Worm (Caenorhabditis elegans) whole organism, mixed stage, embryonic: Measurements from ENCODE around the gene F17H10.4.

Experiments
- M03D4.4 ChIP-seq: sonication (generic microtip); optimal IDR thresholded peaks from 2 replicates; lab custom pipeline; 2017; ENCODE audit warnings: mild to moderate bottlenecking, missing genetic modification characterization, missing compliant biosample characterization
- blmp-1 ChIP-seq: fragments of 150-350 bp; optimal IDR thresholded peaks from 2 replicates; lab custom pipeline; 2014; ENCODE audit warnings: missing biosample characterization, missing genetic modification characterization
- ceh-39 ChIP-seq: fragments of 150-350 bp; optimal IDR thresholded peaks from 2 replicates; lab custom pipeline; 2014; ENCODE audit warnings: missing biosample characterization, missing genetic modification characterization
- ces-1 ChIP-seq: fragments of 150-350 bp; optimal IDR thresholded peaks from 2 replicates; lab custom pipeline; 2014; ENCODE audit warnings: missing biosample characterization, missing genetic modification reagents, missing genetic modification characterization
- cnd-1 ChIP-seq: fragments of 200-800 bp; sonication (Bioruptor generic); optimal IDR thresholded peaks from 2 replicates; lab custom pipeline; 2018; ENCODE audit warnings: mild to moderate bottlenecking, missing genetic modification characterization, missing compliant biosample characterization
- drap-1 ChIP-seq: fragments of 200-800 bp; sonication (Bioruptor generic); optimal IDR thresholded peaks from 3 replicates; lab custom pipeline; 2018; ENCODE audit warnings: mild to moderate bottlenecking, missing genetic modification characterization, missing compliant biosample characterization
- elt-1 ChIP-seq: sonication (generic microtip); optimal IDR thresholded peaks from 2 replicates; lab custom pipeline; 2017; ENCODE audit warnings: missing genetic modification characterization, mild to moderate bottlenecking, missing compliant biosample characterization, antibody characterized with exemption, moderate library complexity, borderline replicate concordance; ENCODE audit not compliant: insufficient read depth
- flh-1 ChIP-seq: fragments of 200-800 bp; sonication (Bioruptor generic); optimal IDR thresholded peaks from 2 replicates; lab custom pipeline; 2018; ENCODE audit warnings: mild to moderate bottlenecking, missing genetic modification characterization, moderate library complexity, missing compliant biosample characterization
- ham-2 ChIP-seq: fragments of 200-800 bp; sonication (Bioruptor generic); optimal IDR thresholded peaks from 2 replicates; lab custom pipeline; 2018; ENCODE audit warnings: mild to moderate bottlenecking, missing genetic modification characterization, missing compliant biosample characterization
- hlh-1 ChIP-seq: fragments of 150-350 bp; optimal IDR thresholded peaks from 2 replicates; lab custom pipeline; 2014; ENCODE audit warnings: missing biosample characterization, missing genetic modification reagents, missing genetic modification characterization
- lin-13 ChIP-seq: fragments of 150-350 bp; optimal IDR thresholded peaks from 2 replicates; lab custom pipeline; 2014; ENCODE audit warnings: missing biosample characterization, missing genetic modification characterization
- lin-32 ChIP-seq: fragments of 200-800 bp; sonication (Bioruptor generic); optimal IDR thresholded peaks from 2 replicates; lab custom pipeline; 2018; ENCODE audit warnings: mild to moderate bottlenecking, missing genetic modification characterization, missing compliant biosample characterization
- lsy-2 ChIP-seq: fragments of 150-350 bp; optimal IDR thresholded peaks from 2 replicates; lab custom pipeline; 2014; ENCODE audit warnings: missing biosample characterization, missing genetic modification characterization
- mep-1 ChIP-seq: fragments of 150-350 bp; optimal IDR thresholded peaks from 2 replicates; lab custom pipeline; 2017; ENCODE audit warnings: missing biosample characterization, missing genetic modification reagents, missing genetic modification characterization, inconsistent platforms
- mls-2 ChIP-seq: sonication (generic microtip); optimal IDR thresholded peaks from 2 replicates; lab custom pipeline; 2016; ENCODE audit warnings: mild to moderate bottlenecking, missing genetic modification characterization, moderate library complexity, missing compliant biosample characterization
- nhr-12 ChIP-seq: fragments of 150-350 bp; optimal IDR thresholded peaks from 2 replicates; lab custom pipeline; 2014; ENCODE audit warnings: missing biosample characterization, missing genetic modification characterization
- nhr-2 ChIP-seq: fragments of 150-350 bp; optimal IDR thresholded peaks from 2 replicates; lab custom pipeline; 2014; ENCODE audit warnings: missing biosample characterization, missing genetic modification characterization
- nhr-237 ChIP-seq: fragments of 150-350 bp; optimal IDR thresholded peaks from 2 replicates; lab custom pipeline; 2014; ENCODE audit warnings: missing biosample characterization, missing genetic modification characterization
- nhr-28 ChIP-seq: fragments of 150-350 bp; optimal IDR thresholded peaks from 2 replicates; lab custom pipeline; 2014; ENCODE audit warnings: missing biosample characterization, missing genetic modification characterization
- nhr-76 ChIP-seq: sonication (generic microtip); optimal IDR thresholded peaks from 2 replicates; lab custom pipeline; 2017; ENCODE audit warnings: missing biosample characterization, missing genetic modification characterization
- pha-4 ChIP-seq: fragments of 150-350 bp; optimal IDR thresholded peaks from 2 replicates; lab custom pipeline; 2018; ENCODE audit warnings: missing biosample characterization, missing genetic modification reagents, missing genetic modification characterization
- sem-2 ChIP-seq: fragments of 200-800 bp; sonication (Bioruptor generic); optimal IDR thresholded peaks from 2 replicates; lab custom pipeline; 2018; ENCODE audit warnings: mild to moderate bottlenecking, missing genetic modification characterization, missing compliant biosample characterization
- snpc-4 ChIP-seq: fragments of 150-350 bp; optimal IDR thresholded peaks from 2 replicates; lab custom pipeline; 2014; ENCODE audit warnings: missing biosample characterization, missing genetic modification characterization
- sptf-1 ChIP-seq: sonication (generic microtip); optimal IDR thresholded peaks from 2 replicates; lab custom pipeline; 2017; ENCODE audit warnings: mild to moderate bottlenecking, missing genetic modification characterization, moderate library complexity, missing compliant biosample characterization
- tbx-8 ChIP-seq: fragments of 200-800 bp; sonication (Bioruptor generic); optimal IDR thresholded peaks from 2 replicates; lab custom pipeline; 2018; ENCODE audit warnings: mild to moderate bottlenecking, missing genetic modification characterization, moderate library complexity, missing compliant biosample characterization
- unc-120 ChIP-seq: sonication (generic microtip); optimal IDR thresholded peaks from 2 replicates; lab custom pipeline; 2017; ENCODE audit warnings: missing genetic modification characterization, missing compliant biosample characterization; ENCODE audit not compliant: poor library complexity, severe bottlenecking
- unc-39 ChIP-seq: fragments of 150-350 bp; optimal IDR thresholded peaks from 2 replicates; lab custom pipeline; 2014; ENCODE audit warnings: missing biosample characterization, missing genetic modification characterization
- unc-62 ChIP-seq: fragments of 150-350 bp; optimal IDR thresholded peaks from 2 replicates; lab custom pipeline; 2014; ENCODE audit warnings: missing biosample characterization, missing genetic modification reagents, missing genetic modification characterization
- zip-8 ChIP-seq: fragments of 150-350 bp; optimal IDR thresholded peaks from 2 replicates; lab custom pipeline; 2014; ENCODE audit warnings: missing biosample characterization, missing genetic modification characterization
- ztf-11 ChIP-seq: fragments of 150-350 bp; optimal IDR thresholded peaks from 2 replicates; lab custom pipeline; 2014; ENCODE audit warnings: missing biosample characterization, missing genetic modification characterization

F17H10.4 gene

DNA sequence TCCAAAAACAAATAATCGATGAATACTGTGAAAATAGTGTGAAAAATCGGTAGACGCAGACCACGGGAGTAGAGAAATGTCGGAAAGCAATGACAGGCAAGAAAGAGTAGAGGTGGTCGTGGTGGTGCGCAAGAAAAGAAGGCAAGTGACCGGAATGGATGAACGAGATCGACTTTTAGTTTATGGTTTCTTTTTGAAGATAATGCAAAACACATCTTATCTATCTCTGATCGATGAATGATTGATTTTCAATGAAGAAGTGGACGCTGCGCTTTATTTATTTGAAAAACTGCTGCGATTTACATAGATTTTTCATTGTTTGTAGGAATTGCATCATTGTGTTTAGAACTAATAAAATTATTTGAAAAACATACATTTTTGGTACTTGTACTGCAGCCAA is 6.4 kb downstream of the F17H10.4 start:
- no peak for TF ChIP-seq snpc-4 (tag; lab: Kevin White, UChicago)
- TF ChIP-seq elt-1 (tag; lab: Kevin White, UChicago), result peak; percentile 78

- TF ChIP-seq unc-120 (tag; lab: Kevin White, UChicago) (no peak), lin-32 (GFP tag; lab: Kevin White, UChicago) (no peak), flh-1 (GFP tag; lab: Kevin White, UChicago) (no peak), lin-13 (tag; lab: Kevin White, UChicago) (no peak), lsy-2 (tag; lab: Kevin White, UChicago) (no peak), ceh-39 (tag; lab: Kevin White, UChicago) (no peak), zip-8 (no peak)
These were observed 9.9 kb downstream of the F17H10.4 start for ce11 chrX:13116380-13116779.

ce11 chrX:13115694-13116093 is 10.6 kb downstream of the F17H10.4 start:
- no peak for TF ChIP-seq nhr-12 (tag; lab: Kevin White, UChicago)
- TF ChIP-seq, all 35 proteins: peak for 0

DNA sequence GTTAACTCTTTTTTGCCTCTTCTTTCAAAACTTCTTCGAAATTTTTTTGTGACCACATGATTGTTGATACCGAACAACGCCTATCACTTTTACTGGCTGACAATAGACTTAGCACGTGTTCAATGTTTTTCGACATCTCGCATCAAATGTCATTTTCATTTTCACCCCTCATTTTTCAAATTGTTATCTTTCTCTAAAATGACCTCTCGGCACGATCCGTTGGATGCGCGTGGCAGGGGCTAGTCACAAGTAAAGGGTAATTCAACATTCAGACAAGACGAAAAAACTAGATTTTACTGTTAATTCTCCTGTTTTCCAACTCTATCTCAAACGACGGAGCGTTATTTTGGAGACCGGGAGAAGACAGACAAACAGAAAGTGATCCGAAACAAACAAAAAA is 12.9 kb downstream of the F17H10.4 start, which contains the start of gene F17H10.2:
Gene F17H10.2, plus strand, starts transcription at position 316 of the 400 bp plus-strand sequence.
- no peak for TF ChIP-seq nhr-237 (tag; lab: Kevin White, UChicago)
- no peak for TF ChIP-seq zip-8
- no peak for TF ChIP-seq ztf-11
- no peak for TF ChIP-seq elt-1 (tag; lab: Kevin White, UChicago)
- TF ChIP-seq ces-1, result no peak
- TF ChIP-seq drap-1 (GFP tag; lab: Kevin White, UChicago), result no peak
- no peak for TF ChIP-seq lsy-2 (tag; lab: Kevin White, UChicago)
- TF ChIP-seq hlh-1, result no peak
- TF ChIP-seq snpc-4 (tag; lab: Kevin White, UChicago), result no peak
- TF ChIP-seq, all 35 proteins: peak for 0

DNA sequence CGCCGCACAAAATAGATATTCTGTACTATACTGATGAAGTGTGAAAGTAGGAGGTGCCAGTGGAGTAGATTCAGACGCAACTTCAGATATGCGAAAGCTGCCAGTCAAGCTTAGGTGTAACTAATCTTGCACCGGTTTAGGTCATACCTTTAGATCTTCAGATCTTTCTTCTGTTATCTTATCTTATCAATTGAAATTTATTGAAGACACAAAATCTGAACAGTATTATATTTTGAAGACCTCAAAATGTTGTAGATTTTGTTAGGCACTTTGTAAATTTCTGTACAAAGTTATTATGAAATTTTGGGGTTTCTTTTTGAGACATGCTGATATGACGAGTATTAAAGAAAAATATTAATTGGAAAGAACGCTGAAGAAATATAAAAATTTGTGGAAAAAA is 13.7 kb downstream of the F17H10.4 start:
- TF ChIP-seq M03D4.4 (tag; lab: Kevin White, UChicago) (no peak), unc-39 (tag; lab: Kevin White, UChicago) (no peak), blmp-1 (tag; lab: Kevin White, UChicago) (no peak), ztf-11 (no peak), unc-120 (tag; lab: Kevin White, UChicago) (no peak), pha-4 (tag; lab: Kevin White, UChicago) (no peak), snpc-4 (tag; lab: Kevin White, UChicago) (no peak), nhr-76 (tag; lab: Kevin White, UChicago) (no peak), lin-32 (GFP tag; lab: Kevin White, UChicago) (no peak), ham-2 (GFP tag; lab: Kevin White, UChicago) (no peak), sem-2 (GFP tag; lab: Kevin White, UChicago) (no peak), drap-1 (GFP tag; lab: Kevin White, UChicago) (no peak), sptf-1 (no peak), lin-13 (tag; lab: Kevin White, UChicago) (no peak), nhr-28 (tag; lab: Kevin White, UChicago) (no peak), mep-1 (tag; lab: Kevin White, UChicago) (no peak), cnd-1 (tag; lab: Kevin White, UChicago) (no peak), ces-1 (no peak)

DNA sequence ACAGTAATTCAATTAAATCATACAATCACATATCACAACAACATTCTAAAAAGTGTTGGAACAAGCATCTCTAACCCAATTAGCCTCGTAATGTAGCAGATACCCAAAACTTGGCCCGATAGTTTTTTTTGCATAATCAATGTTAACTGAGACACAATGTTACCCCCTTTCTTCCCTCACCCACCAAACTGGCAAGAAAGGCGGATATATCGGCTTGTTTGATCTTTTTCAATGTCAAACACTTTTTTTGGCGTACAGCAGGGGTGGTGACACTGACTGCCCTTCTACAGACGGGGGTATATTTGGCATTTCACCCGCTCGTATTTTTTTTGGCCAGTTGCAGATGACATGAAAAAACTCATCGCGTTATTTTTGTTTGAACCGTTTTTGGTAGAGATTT is 16.3 kb downstream of the F17H10.4 start:
- TF ChIP-seq nhr-28 (tag; lab: Kevin White, UChicago), result no peak
- TF ChIP-seq nhr-76 (tag; lab: Kevin White, UChicago), result no peak
- no peak for TF ChIP-seq tbx-8
- no peak for TF ChIP-seq flh-1 (GFP tag; lab: Kevin White, UChicago)
- TF ChIP-seq M03D4.4 (tag; lab: Kevin White, UChicago), result no peak

DNA sequence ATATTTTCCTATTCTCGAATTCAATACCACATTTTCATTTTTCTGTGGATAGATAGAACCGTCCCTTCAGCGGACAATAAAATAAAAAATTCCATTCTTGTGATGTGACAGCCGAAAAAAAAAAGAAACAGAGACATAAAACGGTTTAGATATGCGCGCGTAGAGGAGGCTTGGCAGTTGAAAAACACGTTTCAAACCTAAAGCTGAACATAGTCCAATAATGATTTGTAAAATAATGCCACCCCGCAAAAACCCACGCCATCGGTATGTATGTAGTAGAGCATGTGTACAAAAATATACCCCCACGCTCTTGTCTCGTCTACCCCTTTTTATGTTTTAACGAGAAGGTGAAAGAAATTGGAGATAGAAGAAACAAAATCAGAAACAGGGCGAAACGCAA is 17.7 kb downstream of the F17H10.4 start:
- TF ChIP-seq M03D4.4 (tag; lab: Kevin White, UChicago), result no peak
- TF ChIP-seq tbx-8, result no peak
- no peak for TF ChIP-seq nhr-2 (tag; lab: Kevin White, UChicago)
- no peak for TF ChIP-seq unc-62
- TF ChIP-seq mls-2, result no peak
